Worm (Caenorhabditis elegans): ENCODE data around the gene ctsa-1.1.

DNA sequence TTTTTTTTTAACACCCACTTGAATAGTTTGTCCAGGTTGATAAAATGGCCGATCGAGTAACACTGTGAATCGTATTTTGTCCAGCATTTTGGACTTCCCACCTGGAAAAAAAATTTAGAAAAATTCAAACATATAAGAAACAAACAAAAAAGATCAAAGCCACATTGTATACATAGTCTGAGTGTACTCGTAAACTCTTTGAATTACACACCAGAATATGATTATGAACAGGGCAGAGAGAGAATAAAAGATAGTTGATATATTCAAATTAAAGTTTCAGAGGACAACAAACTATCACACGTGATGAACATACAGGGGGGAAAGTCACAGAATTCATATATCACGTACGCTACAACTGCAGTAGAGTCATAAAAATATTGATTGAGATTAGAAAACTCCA, 28.8 kb downstream of the ctsa-1.1 start, which contains the start of gene ttm-2:
- no peak for TF ChIP-seq dao-5 (tag; optimal IDR thresholded peaks at IDR 0.05)
- no peak for TF ChIP-seq W03F9.2 (tag; optimal IDR thresholded peaks at IDR 0.05)
- TF ChIP-seq him-1 (tag; optimal IDR thresholded peaks at IDR 0.05): no peak
